Worm (Caenorhabditis elegans): ENCODE measurements around the gene srv-25.

DNA sequence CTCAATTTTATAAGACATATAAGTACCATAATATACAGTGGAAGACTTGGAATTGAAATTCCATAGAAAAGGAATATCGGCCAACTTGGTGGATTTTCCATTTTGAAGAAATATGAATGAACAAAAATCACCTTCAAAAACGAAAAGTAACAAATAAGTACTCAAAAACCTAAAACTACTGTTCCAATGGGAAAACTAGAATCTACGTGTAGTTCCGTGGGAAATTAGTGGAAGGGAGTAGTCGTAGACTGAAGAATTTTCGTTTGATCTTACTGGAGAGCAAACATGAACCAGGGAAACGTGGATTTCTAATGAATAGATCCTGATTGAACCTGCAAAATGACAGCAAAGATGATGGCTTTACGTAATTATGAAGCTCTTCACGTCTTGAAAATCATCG, 31.6 kb downstream of the srv-25 start, which contains the start of gene srv-31:
- TF ChIP-seq nhr-28 (tag; optimal IDR thresholded peaks at IDR 0.05) (no peak), snpc-4 (tag; optimal IDR thresholded peaks at IDR 0.05) (no peak), unc-62 (GFP tag; optimal IDR thresholded peaks at IDR 0.05) (no peak), ztf-11 (tag; optimal IDR thresholded peaks at IDR 0.05) (no peak), nhr-12 (tag; optimal IDR thresholded peaks at IDR 0.05) (no peak)
